Fruit fly (Drosophila melanogaster): ENCODE measurements around the gene smal.

DNA sequence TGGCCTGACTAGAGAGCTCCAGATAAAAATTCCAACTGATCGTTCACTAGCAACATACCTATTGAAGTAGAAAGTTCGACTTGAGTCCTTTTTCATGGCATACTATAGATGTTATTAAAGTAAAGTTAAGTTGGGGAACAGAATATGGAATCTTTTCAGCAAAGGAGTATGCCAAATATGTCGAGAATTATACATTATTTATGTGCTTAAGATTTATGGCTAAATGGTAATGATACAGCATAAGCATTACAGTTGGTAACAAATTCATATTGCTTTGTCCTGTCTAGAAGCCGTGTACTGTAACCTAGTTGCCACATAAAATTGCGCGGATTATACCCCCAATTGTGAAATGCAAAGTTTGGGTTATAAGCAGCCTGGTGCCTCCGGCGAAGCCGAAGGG, 23.9 kb upstream of the smal start, which contains the start of gene CG31639:
- TF ChIP-seq insv (optimal IDR thresholded peaks at IDR 0.05) = no peak
- TF ChIP-seq h (optimal IDR thresholded peaks at IDR 0.05) = no peak
- TF ChIP-seq ttk (optimal IDR thresholded peaks at IDR 0.05) = no peak
- TF ChIP-seq Myc (optimal IDR thresholded peaks at IDR 0.05) = no peak
- TF ChIP-seq Sin3A (optimal IDR thresholded peaks at IDR 0.05) = no peak
- no peak for TF ChIP-seq psq (optimal IDR thresholded peaks at IDR 0.05)

Measured in Kc167 (cell line).